Worm (Caenorhabditis elegans): ENCODE measurements around the gene farl-11.

farl-11 gene

ce11 chrII:7104794-7105613 lies at the start of gene farl-11, which contains the start of gene rpl-33:
TSS of gene farl-11 (minus strand) at chrII:7105035.
TSS of gene rpl-33 (plus strand) at chrII:7105563.
- no peak for TF ChIP-seq nhr-41 (GFP tag; IDR thresholded peaks at IDR 0.05)
- no peak for TF ChIP-seq F44E2.7 (GFP tag; IDR thresholded peaks at IDR 0.05)
- TF ChIP-seq dmd-9 (GFP tag; IDR thresholded peaks at IDR 0.05), result no peak
- peak; percentile 16 for TF ChIP-seq spr-1 (tag; optimal IDR thresholded peaks at IDR 0.05)
- TF ChIP-seq T26A8.4 (GFP tag; IDR thresholded peaks at IDR 0.05), result peak; percentile 35; the same call in 1 of the 2 replicates
- TF ChIP-seq F37D6.2 (tag; optimal IDR thresholded peaks at IDR 0.05), result peak; percentile 40
- TF ChIP-seq D1046.2 (GFP tag; IDR thresholded peaks at IDR 0.05), result no peak
- TF ChIP-seq hif-1 (tag; optimal IDR thresholded peaks at IDR 0.05), result peak in 1 of 2 experiments; percentile 84
- no peak for TF ChIP-seq attf-4 (tag; optimal IDR thresholded peaks at IDR 0.05)
- peak; percentile 38; the same call in 1 of the 2 replicates for TF ChIP-seq arid-1 (GFP tag; conservative IDR thresholded peaks at IDR 0.05)
- no peak for TF ChIP-seq php-3 (GFP tag; IDR thresholded peaks at IDR 0.05)
- TF ChIP-seq F49E8.2 (tag; optimal IDR thresholded peaks at IDR 0.05; ENCODE audit: borderline replicate concordance), result no peak
- TF ChIP-seq ZK546.5 (tag; optimal IDR thresholded peaks at IDR 0.05), result peak; percentile 64 to 91
- no peak for TF ChIP-seq ceh-44 (GFP tag; IDR thresholded peaks at IDR 0.05)
- TF ChIP-seq nhr-10 (tag; optimal IDR thresholded peaks at IDR 0.05), result no peak
- peak; percentile 29; the same call in 1 of the 2 replicates for TF ChIP-seq dmd-6 (GFP tag; IDR thresholded peaks at IDR 0.05)
- TF ChIP-seq vab-7 (GFP tag; IDR thresholded peaks at IDR 0.05), result no peak
- TF ChIP-seq mep-1 (tag; optimal IDR thresholded peaks at IDR 0.05), result peak; percentile 82
- TF ChIP-seq aly-2 (tag; optimal IDR thresholded peaks at IDR 0.05), result no peak
- peak; percentile 97 for TF ChIP-seq aha-1 (tag)
- TF ChIP-seq tra-1 (GFP tag; IDR thresholded peaks at IDR 0.05), result no peak
- no peak for TF ChIP-seq Y105C5A.15 (GFP tag; IDR thresholded peaks at IDR 0.05)
- no peak for TF ChIP-seq Y75B8A.6 (GFP tag; IDR thresholded peaks at IDR 0.05)
- TF ChIP-seq F10B5.3 (tag; optimal IDR thresholded peaks at IDR 0.05), result no peak
- TF ChIP-seq unc-130 (GFP tag; optimal IDR thresholded peaks at IDR 0.05), result no peak
- peak; percentile 91 for TF ChIP-seq nhr-11 (tag; optimal IDR thresholded peaks at IDR 0.05)
- peak; percentile 58 for TF ChIP-seq fkh-10 (GFP tag; optimal IDR thresholded peaks at IDR 0.05)
- TF ChIP-seq lir-3 (tag; optimal IDR thresholded peaks at IDR 0.05), result no peak
- TF ChIP-seq set-16 (GFP tag; IDR thresholded peaks at IDR 0.05), result no peak
- TF ChIP-seq ama-1 (optimal IDR thresholded peaks at IDR 0.05), result peak; percentile 11
- TF ChIP-seq nhr-48 (tag; optimal IDR thresholded peaks at IDR 0.05), result no peak
- peak in 1 of 2 experiments; percentile 99 for TF ChIP-seq unc-62 (GFP tag; optimal IDR thresholded peaks at IDR 0.05 in 1 of 2)
- no peak for TF ChIP-seq unc-62 (tag; optimal IDR thresholded peaks at IDR 0.05)
- peak; percentile 99 for TF ChIP-seq Y48G9A.11 (GFP tag; IDR thresholded peaks at IDR 0.05)
- TF ChIP-seq nhr-77 (tag; optimal IDR thresholded peaks at IDR 0.05), result peak; percentile 92
- no peak for TF ChIP-seq ceh-62 (tag; optimal IDR thresholded peaks at IDR 0.05)
- no peak for TF ChIP-seq egl-43 (GFP tag; IDR thresholded peaks at IDR 0.05)
- no peak for TF ChIP-seq skn-1 (tag; optimal IDR thresholded peaks at IDR 0.05)
- no peak for TF ChIP-seq sdz-12 (GFP tag; optimal IDR thresholded peaks at IDR 0.05)
- TF ChIP-seq nhr-28 (tag; optimal IDR thresholded peaks at IDR 0.05), result peak; percentile 70
- peak; percentile 71 for TF ChIP-seq rbr-2 (tag; optimal IDR thresholded peaks at IDR 0.05)
- no peak for TF ChIP-seq gei-8 (GFP tag; optimal IDR thresholded peaks at IDR 0.05)
- no peak for TF ChIP-seq nhr-76 (tag; optimal IDR thresholded peaks at IDR 0.05)
- TF ChIP-seq mes-2 (tag; optimal IDR thresholded peaks at IDR 0.05; ENCODE audit: poor library complexity, severe bottlenecking), result peak; percentile 89
- peak in 1 of 2 experiments; percentile 28 for TF ChIP-seq daf-16 (GFP tag; optimal IDR thresholded peaks at IDR 0.05)
- TF ChIP-seq daf-16 (tag; optimal IDR thresholded peaks at IDR 0.05), result peak; percentile 76
- peak; percentile 87 for TF ChIP-seq nhr-6 (tag; optimal IDR thresholded peaks at IDR 0.05)
- TF ChIP-seq hlh-11 (tag; optimal IDR thresholded peaks at IDR 0.05), result peak; percentile 54
- TF ChIP-seq mxl-2 (GFP tag; conservative IDR thresholded peaks at IDR 0.05), result no peak
- no peak for TF ChIP-seq pqm-1 (tag; optimal IDR thresholded peaks at IDR 0.05)
- TF ChIP-seq dpl-1 (GFP tag; optimal IDR thresholded peaks at IDR 0.05), result peak; percentile 72
- no peak for TF ChIP-seq daf-12 (tag; optimal IDR thresholded peaks at IDR 0.05)
